Fruit fly (Drosophila melanogaster) whole organism, wandering third instar larva: Measurements from ENCODE around the gene mRpS21.

Experiments
- CG9705 ChIP-seq: fragments of 200-800 bp; sonication (Bioruptor generic); optimal IDR thresholded peaks from 2 replicates; lab custom pipeline; 2018; ENCODE audit warnings: missing biosample characterization, mild to moderate bottlenecking, missing genetic modification characterization
- OdsH ChIP-seq: fragments of 200-800 bp; sonication (Bioruptor generic); optimal IDR thresholded peaks from 2 replicates; lab custom pipeline; 2016; ENCODE audit warnings: missing biosample characterization, mild to moderate bottlenecking, missing genetic modification characterization
- Rel ChIP-seq, 2 experiments: fragments of 200-800 bp; sonication (Bioruptor generic) in 1 of 2; optimal IDR thresholded peaks; 2 replicates in 1 of 2; 3 replicates in 1 of 2; lab custom pipeline; 2016 to 2019; ENCODE audit warnings: mild to moderate bottlenecking in 2 of 2, missing biosample characterization in 2 of 2, missing genetic modification characterization in 2 of 2, moderate library complexity in 1 of 2
- h ChIP-seq: fragments of 200-800 bp; sonication (Bioruptor generic); optimal IDR thresholded peaks from 3 replicates; lab custom pipeline; 2016; ENCODE audit warnings: missing biosample characterization, mild to moderate bottlenecking, missing genetic modification characterization
- jim ChIP-seq: fragments of 175-275, 200-325 bp; sonication (Bioruptor generic); optimal IDR thresholded peaks from 2 replicates; lab custom pipeline; 2016; ENCODE audit warnings: missing biosample characterization, mild to moderate bottlenecking, missing genetic modification characterization
- pan ChIP-seq: fragments of >200 bp; optimal IDR thresholded peaks from 2 replicates; lab custom pipeline; 2017
- psq ChIP-seq: fragments of 200-800 bp; sonication (Bioruptor generic); optimal IDR thresholded peaks from 3 replicates; lab custom pipeline; 2017; ENCODE audit warnings: missing biosample characterization, mild to moderate bottlenecking, missing genetic modification characterization, moderate library complexity

dm6 chr3R:13417067-13417595 is 35.5 kb upstream of the mRpS21 start:
- TF ChIP-seq OdsH (GFP tag; lab: Kevin White, UChicago) (no peak), CG9705 (no peak), jim (GFP tag; lab: Kevin White, UChicago) (no peak), psq (no peak), Rel (GFP tag; optimal IDR thresholded peaks at IDR 0.05; lab: Kevin White, UChicago) (no peak), Rel (tag; optimal IDR thresholded peaks at IDR 0.05; lab: Kevin White, UChicago) (no peak), h (GFP tag; lab: Kevin White, UChicago) (no peak), pan (lab: Kevin White, UChicago) (no peak)
